Fruit fly (Drosophila melanogaster) whole organism, embryonic: Measurements from ENCODE around the gene CG5079.

ENCODE experiments used
- ATbp ChIP-seq: fragments of 200-800 bp; sonication (Bioruptor generic); optimal IDR thresholded peaks from 2 replicates; lab custom pipeline; 2017; ENCODE audit warnings: missing biosample characterization, mild to moderate bottlenecking, missing genetic modification characterization, missing genetic modification reagents
- BEAF-32 ChIP-seq: fragments of 200-800 bp; sonication (Bioruptor generic); optimal IDR thresholded peaks from 3 replicates; lab custom pipeline; 2017; ENCODE audit warnings: missing biosample characterization, missing genetic modification characterization, mild to moderate bottlenecking, moderate library complexity, missing genetic modification reagents
- Bdp1 ChIP-seq: fragments of 200-800 bp; sonication (Bioruptor generic); optimal IDR thresholded peaks from 3 replicates; lab custom pipeline; 2016; ENCODE audit warnings: missing biosample characterization, missing genetic modification characterization
- Blimp-1 ChIP-seq: fragments of 200-800 bp; sonication (Bioruptor generic); optimal IDR thresholded peaks from 3 replicates; lab custom pipeline; 2018; ENCODE audit warnings: missing biosample characterization, missing genetic modification characterization, mild to moderate bottlenecking, moderate library complexity, missing genetic modification reagents
- CG10274 ChIP-seq: fragments of 200-800 bp; sonication (Bioruptor generic); optimal IDR thresholded peaks from 3 replicates; lab custom pipeline; 2017; ENCODE audit warnings: missing biosample characterization, mild to moderate bottlenecking, missing genetic modification characterization
- CG11093 ChIP-seq: fragments of 200-800 bp; sonication (Bioruptor generic); IDR thresholded peaks from 3 replicates; pipeline ENCODE4 v1.3.6; 2022; ENCODE audit warnings: missing biosample characterization, missing genetic modification characterization
- CG12155 ChIP-seq: fragments of 200-800 bp; sonication (Bioruptor generic); optimal IDR thresholded peaks from 3 replicates; lab custom pipeline; 2016; ENCODE audit warnings: missing biosample characterization, missing genetic modification characterization
- CG13123 ChIP-seq: fragments of 200-800 bp; sonication (Bioruptor generic); optimal IDR thresholded peaks from 2 replicates; lab custom pipeline; 2016; ENCODE audit warnings: missing biosample characterization, missing genetic modification characterization
- CG14860 ChIP-seq: fragments of 200-800 bp; sonication (Bioruptor generic); IDR thresholded peaks from 3 replicates; pipeline ENCODE4 v1.3.6; 2022; ENCODE audit warnings: missing biosample characterization, missing genetic modification characterization; ENCODE audit not compliant: partially characterized antibody
- CG15011 ChIP-seq: fragments of 200-800 bp; sonication (Bioruptor generic); optimal IDR thresholded peaks from 3 replicates; lab custom pipeline; 2018; ENCODE audit warnings: missing biosample characterization, mild to moderate bottlenecking, missing genetic modification characterization
- CG1603 ChIP-seq: fragments of 200-800 bp; sonication (Bioruptor generic); optimal IDR thresholded peaks from 2 replicates; lab custom pipeline; 2019; ENCODE audit warnings: missing biosample characterization, mild to moderate bottlenecking, missing genetic modification characterization, moderate library complexity
- CG17359 ChIP-seq: fragments of 200-800 bp; sonication (Bioruptor generic); optimal IDR thresholded peaks from 3 replicates; lab custom pipeline; 2018; ENCODE audit warnings: missing biosample characterization, mild to moderate bottlenecking, missing genetic modification characterization, moderate library complexity
- CG30403 ChIP-seq: fragments of 200-800 bp; sonication (Bioruptor generic); optimal IDR thresholded peaks from 3 replicates; lab custom pipeline; 2016; ENCODE audit warnings: missing biosample characterization, missing genetic modification characterization
- CG30431 ChIP-seq: fragments of 200-800 bp; sonication (Bioruptor generic); optimal IDR thresholded peaks from 2 replicates; lab custom pipeline; 2017; ENCODE audit warnings: missing biosample characterization, missing genetic modification characterization
- CG34224 ChIP-seq: fragments of 200-800 bp; sonication (Bioruptor generic); IDR thresholded peaks from 3 replicates; pipeline ENCODE4 v1.3.6; 2022; ENCODE audit warnings: missing biosample characterization, missing genetic modification characterization; ENCODE audit not compliant: partially characterized antibody
- CG34422 ChIP-seq: fragments of 200-800 bp; sonication (Bioruptor generic); IDR thresholded peaks from 3 replicates; pipeline ENCODE4 v1.3.6; 2022; ENCODE audit warnings: missing biosample characterization, missing genetic modification characterization
- CG4328 ChIP-seq: fragments of 200-800 bp; sonication (Bioruptor generic); optimal IDR thresholded peaks from 3 replicates; lab custom pipeline; 2017; ENCODE audit warnings: missing biosample characterization, missing genetic modification reagents, missing genetic modification characterization
- CG4707 ChIP-seq: fragments of 200-800 bp; sonication (Bioruptor generic); optimal IDR thresholded peaks from 2 replicates; lab custom pipeline; 2018; ENCODE audit warnings: missing biosample characterization, mild to moderate bottlenecking, missing genetic modification characterization, moderate library complexity
- CG4820 ChIP-seq: fragments of 200-800 bp; sonication (Bioruptor generic); optimal IDR thresholded peaks from 3 replicates; lab custom pipeline; 2016; ENCODE audit warnings: missing biosample characterization, missing genetic modification characterization
- CG7839 ChIP-seq: fragments of 200-800 bp; sonication (Bioruptor generic); optimal IDR thresholded peaks from 3 replicates; lab custom pipeline; 2018; ENCODE audit warnings: missing biosample characterization, mild to moderate bottlenecking, missing genetic modification characterization, moderate library complexity
- CG9215 ChIP-seq: fragments of 200-800 bp; sonication (Bioruptor generic); IDR thresholded peaks from 2 replicates; pipeline ENCODE4 v1.3.6; 2022; ENCODE audit warnings: missing biosample characterization, missing genetic modification characterization
- CG9727 ChIP-seq: fragments of 200-800 bp; sonication (Bioruptor generic); optimal IDR thresholded peaks from 3 replicates; lab custom pipeline; 2017; ENCODE audit warnings: missing biosample characterization, mild to moderate bottlenecking, missing genetic modification characterization
- Dek ChIP-seq: fragments of 200-800 bp; sonication (Bioruptor generic); optimal IDR thresholded peaks from 3 replicates; lab custom pipeline; 2019; ENCODE audit warnings: missing biosample characterization, mild to moderate bottlenecking, missing genetic modification characterization, moderate library complexity
- Dfd ChIP-seq, 2 experiments: fragments of >200 bp; optimal IDR thresholded peaks; 2 replicates each; lab custom pipeline; 2017; ENCODE audit warnings: missing biosample characterization in 2 of 2, missing genetic modification characterization in 2 of 2
- Dll ChIP-seq: fragments of 200-800 bp; sonication (Bioruptor generic); IDR thresholded peaks from 4 replicates; pipeline ENCODE4 v1.3.6; 2022; ENCODE audit warnings: missing biosample characterization, missing genetic modification characterization; ENCODE audit not compliant: partially characterized antibody
- Hand ChIP-seq: fragments of 200-800 bp; sonication (Bioruptor generic); optimal IDR thresholded peaks from 2 replicates; lab custom pipeline; 2017; ENCODE audit warnings: mild to moderate bottlenecking, missing biosample characterization, missing genetic modification reagents, missing genetic modification characterization
- Meics ChIP-seq: fragments of 200-800 bp; sonication (Bioruptor generic); optimal IDR thresholded peaks from 2 replicates; lab custom pipeline; 2017; ENCODE audit warnings: missing biosample characterization, mild to moderate bottlenecking, missing genetic modification characterization
- Nf-YA ChIP-seq: fragments of 200-800 bp; sonication (Bioruptor generic); IDR thresholded peaks from 2 replicates; pipeline ENCODE4 v1.3.6; 2022; ENCODE audit warnings: missing biosample characterization, missing genetic modification characterization
- Xbp1 ChIP-seq: fragments of 200-800 bp; sonication (Bioruptor generic); optimal IDR thresholded peaks from 3 replicates; lab custom pipeline; 2016; ENCODE audit warnings: missing biosample characterization, mild to moderate bottlenecking, missing genetic modification characterization
- amos ChIP-seq: fragments of 200-800 bp; sonication (Bioruptor generic); IDR thresholded peaks from 2 replicates; pipeline ENCODE4 v1.3.6; 2022; ENCODE audit warnings: missing biosample characterization, missing genetic modification characterization; ENCODE audit not compliant: partially characterized antibody
- ap ChIP-seq: fragments of 200-800 bp; sonication (Bioruptor generic); IDR thresholded peaks from 2 replicates; pipeline ENCODE4 v1.3.6; 2022; ENCODE audit warnings: missing biosample characterization, missing genetic modification characterization
- ara ChIP-seq: fragments of 200-800 bp; sonication (Bioruptor generic); IDR thresholded peaks from 2 replicates; pipeline ENCODE4 v1.3.6; 2022; ENCODE audit warnings: missing biosample characterization, missing genetic modification characterization
- ato ChIP-seq: fragments of 200-800 bp; sonication (Bioruptor generic); IDR thresholded peaks from 2 replicates; pipeline ENCODE4 v1.3.6; 2022; ENCODE audit warnings: missing biosample characterization, missing genetic modification characterization; ENCODE audit not compliant: partially characterized antibody
- dimm ChIP-seq: fragments of 200-800 bp; sonication (Bioruptor generic); IDR thresholded peaks from 2 replicates; pipeline ENCODE4 v1.3.6; 2022; ENCODE audit warnings: missing biosample characterization, missing genetic modification characterization
- en ChIP-seq: fragments of 200-800 bp; sonication (Bioruptor generic); optimal IDR thresholded peaks from 2 replicates; lab custom pipeline; 2016; ENCODE audit warnings: missing biosample characterization, missing genetic modification characterization
- fd64A ChIP-seq: fragments of 200-800 bp; sonication (Bioruptor generic); optimal IDR thresholded peaks from 3 replicates; lab custom pipeline; 2018; ENCODE audit warnings: missing biosample characterization, mild to moderate bottlenecking, missing genetic modification characterization
- hb ChIP-seq: fragments of 200-800 bp; sonication (Bioruptor generic); IDR thresholded peaks from 3 replicates; pipeline ENCODE4 v1.3.6; 2022; ENCODE audit warnings: missing biosample characterization, missing genetic modification characterization; ENCODE audit not compliant: partially characterized antibody
- ind ChIP-seq: fragments of 200-800 bp; sonication (Bioruptor generic); optimal IDR thresholded peaks from 3 replicates; lab custom pipeline; 2016; ENCODE audit warnings: missing biosample characterization, missing genetic modification characterization
- klu ChIP-seq: fragments of 200-800 bp; sonication (Bioruptor generic); IDR thresholded peaks from 2 replicates; pipeline ENCODE4 v1.3.6; 2022; ENCODE audit warnings: missing biosample characterization, missing genetic modification characterization
- mirr ChIP-seq: fragments of 200-800 bp; sonication (Bioruptor generic); optimal IDR thresholded peaks from 3 replicates; lab custom pipeline; 2018; ENCODE audit warnings: missing biosample characterization, mild to moderate bottlenecking, missing genetic modification characterization
- nerfin-1 ChIP-seq: fragments of 200-800 bp; sonication (Bioruptor generic); optimal IDR thresholded peaks from 3 replicates; lab custom pipeline; 2019; ENCODE audit warnings: missing biosample characterization, mild to moderate bottlenecking, missing genetic modification characterization, moderate library complexity
- repo ChIP-seq: fragments of 200-800 bp; sonication (Bioruptor generic); optimal IDR thresholded peaks from 2 replicates; lab custom pipeline; 2016; ENCODE audit warnings: missing biosample characterization, missing genetic modification characterization
- schlank ChIP-seq: fragments of 200-800 bp; sonication (Bioruptor generic); optimal IDR thresholded peaks from 2 replicates; lab custom pipeline; 2018; ENCODE audit warnings: missing biosample characterization, mild to moderate bottlenecking, missing genetic modification characterization
- sd ChIP-seq: fragments of 200-800 bp; sonication (Bioruptor generic); optimal IDR thresholded peaks from 3 replicates; lab custom pipeline; 2018; ENCODE audit warnings: missing biosample characterization, mild to moderate bottlenecking, missing genetic modification characterization, moderate library complexity
- sob ChIP-seq: fragments of 200-800 bp; sonication (Bioruptor generic); IDR thresholded peaks from 2 replicates; pipeline ENCODE4 v1.3.6; 2022; ENCODE audit warnings: missing biosample characterization, missing genetic modification characterization
- sug ChIP-seq: fragments of 200-800 bp; optimal IDR thresholded peaks from 2 replicates; lab custom pipeline; 2019; ENCODE audit warnings: missing biosample characterization, mild to moderate bottlenecking, missing genetic modification characterization, moderate library complexity
- tna ChIP-seq: fragments of 200-800 bp; sonication (Bioruptor generic); IDR thresholded peaks from 2 replicates; pipeline ENCODE4 v1.3.6; 2022; ENCODE audit warnings: missing biosample characterization, missing genetic modification characterization; ENCODE audit not compliant: partially characterized antibody
- vnd ChIP-seq: fragments of 200-800 bp; sonication (Bioruptor generic); IDR thresholded peaks from 3 replicates; pipeline ENCODE4 v1.3.6; 2022; ENCODE audit warnings: missing biosample characterization, missing genetic modification characterization; ENCODE audit not compliant: partially characterized antibody
- yki ChIP-seq: fragments of >200 bp; optimal IDR thresholded peaks from 3 replicates; lab custom pipeline; 2018

Gene CG5079

dm6 chr3R:25647577-25648257 is 34.3 kb downstream of the CG5079 start (continued):
- TF ChIP-seq CG10274 (GFP tag; lab: Kevin White, UChicago) = no peak
- peak; percentile 33 for TF ChIP-seq nerfin-1 (tag; lab: Kevin White, UChicago)
- no peak for TF ChIP-seq dimm (GFP tag; lab: Robert Waterston, UW)
- peak; percentile 89 for TF ChIP-seq tna (GFP tag; lab: Robert Waterston, UW)
- no peak for TF ChIP-seq Hand
- no peak for TF ChIP-seq CG11093 (GFP tag; lab: Robert Waterston, UW)
- TF ChIP-seq CG15011 (GFP tag; lab: Kevin White, UChicago) = no peak
- TF ChIP-seq CG9215 (GFP tag; lab: Robert Waterston, UW) = no peak
- no peak for TF ChIP-seq schlank
- TF ChIP-seq Nf-YA = no peak
- TF ChIP-seq sob (GFP tag; lab: Robert Waterston, UW) = peak; percentile 59
- TF ChIP-seq CG4328 (GFP tag; lab: Kevin White, UChicago) = no peak
- no peak for TF ChIP-seq Dfd (GFP tag; optimal IDR thresholded peaks at IDR 0.05; lab: Kevin White, UChicago)
- peak; percentile 67 for TF ChIP-seq vnd
- peak; percentile 68 for TF ChIP-seq Dll (GFP tag; lab: Robert Waterston, UW)
- no peak for TF ChIP-seq en (GFP tag; lab: Kevin White, UChicago)
- TF ChIP-seq CG30431 = no peak
- no peak for TF ChIP-seq ap
- TF ChIP-seq ATbp (GFP tag; lab: Kevin White, UChicago) = peak; percentile 37
- TF ChIP-seq CG34224 (GFP tag; lab: Robert Waterston, UW) = peak; percentile 55
- TF ChIP-seq mirr (GFP tag; lab: Kevin White, UChicago) = no peak
- peak; percentile 91 for TF ChIP-seq hb (GFP tag; lab: Robert Waterston, UW)
- no peak for TF ChIP-seq CG34422
- no peak for TF ChIP-seq CG7839 (tag; lab: Kevin White, UChicago)
- TF ChIP-seq CG17359 (tag; lab: Kevin White, UChicago) = peak; percentile 19
- TF ChIP-seq sug (tag; lab: Kevin White, UChicago) = peak; percentile 2
- TF ChIP-seq CG9727 = no peak
- peak; percentile 10 for TF ChIP-seq Xbp1
- TF ChIP-seq Bdp1 (GFP tag; lab: Kevin White, UChicago) = no peak
- peak; percentile 45; the same call in 1 of the 2 replicates for TF ChIP-seq ara
- no peak for TF ChIP-seq Dek
- TF ChIP-seq CG4707 (GFP tag; lab: Kevin White, UChicago) = peak; percentile 47
- TF ChIP-seq repo (GFP tag; lab: Kevin White, UChicago) = no peak
- TF ChIP-seq CG1603 (tag; lab: Kevin White, UChicago) = peak; percentile 71
- TF ChIP-seq CG30403 (GFP tag; lab: Kevin White, UChicago) = no peak
- peak; percentile 85 for TF ChIP-seq CG14860 (GFP tag; lab: Robert Waterston, UW)
- TF ChIP-seq fd64A (GFP tag; lab: Kevin White, UChicago) = peak; percentile 69
- peak; percentile 5 for TF ChIP-seq sd (tag; lab: Kevin White, UChicago)
- TF ChIP-seq ato = peak; percentile 91; the same call in 1 of the 2 replicates
- no peak for TF ChIP-seq CG13123 (GFP tag; lab: Kevin White, UChicago)
- TF ChIP-seq amos (GFP tag; lab: Robert Waterston, UW) = peak; percentile 68
- no peak for TF ChIP-seq CG12155 (GFP tag; lab: Kevin White, UChicago)
- TF ChIP-seq yki (lab: Kevin White, UChicago) = no peak
- TF ChIP-seq Meics (GFP tag; lab: Kevin White, UChicago) = no peak
- TF ChIP-seq ind (GFP tag; lab: Kevin White, UChicago) = no peak
- TF ChIP-seq klu (GFP tag; lab: Robert Waterston, UW) = peak; percentile 70; the same call in 1 of the 2 replicates
- TF ChIP-seq Blimp-1 (GFP tag; lab: Kevin White, UChicago) = no peak
- TF ChIP-seq CG4820 = no peak
- peak; percentile 37 for TF ChIP-seq BEAF-32 (GFP tag; lab: Kevin White, UChicago)
